Worm (Caenorhabditis elegans) whole organism, L4/young adult: Measurements from ENCODE around the gene K11D12.6.

Experiments used
- W03F9.2 ChIP-seq: fragments of 150-350 bp; optimal IDR thresholded peaks from 2 replicates; lab custom pipeline; 2014; ENCODE audit warnings: missing biosample characterization, missing genetic modification characterization
- dao-5 ChIP-seq: sonication (generic microtip); optimal IDR thresholded peaks from 2 replicates; lab custom pipeline; 2016; ENCODE audit warnings: missing genotype, missing genetic modification characterization, moderate library complexity, missing compliant biosample characterization
- him-1 ChIP-seq: sonication (generic microtip); optimal IDR thresholded peaks from 2 replicates; lab custom pipeline; 2016; ENCODE audit warnings: missing genotype, missing genetic modification reagents, missing genetic modification characterization, missing compliant biosample characterization

Gene K11D12.6

DNA sequence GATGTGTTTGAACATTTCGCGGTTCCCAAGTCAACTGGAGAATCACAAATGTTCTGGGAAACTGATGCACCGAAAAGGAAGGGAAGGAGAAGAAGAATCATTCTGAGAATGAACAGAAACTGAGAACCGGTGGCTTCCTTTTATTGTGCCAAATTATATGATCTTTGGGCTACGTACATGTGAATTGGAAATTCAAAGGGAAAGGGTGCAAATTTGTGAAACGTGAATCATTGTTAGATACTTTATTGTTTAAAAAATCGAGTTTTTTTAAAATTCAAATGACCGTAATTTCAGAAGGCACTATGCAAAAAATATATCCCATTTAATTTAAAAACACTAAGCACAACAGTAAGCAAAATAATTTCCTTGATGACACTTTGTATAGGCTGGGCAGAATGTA is at the start of gene K11D12.6:
Gene K11D12.6 (minus strand): TSS at position 101 of the 400 bp plus-strand sequence.
- TF ChIP-seq dao-5 (tag; lab: Kevin White, UChicago): no peak
- no peak for TF ChIP-seq W03F9.2 (tag; lab: Kevin White, UChicago)
- TF ChIP-seq him-1 (tag; lab: Kevin White, UChicago): no peak

DNA sequence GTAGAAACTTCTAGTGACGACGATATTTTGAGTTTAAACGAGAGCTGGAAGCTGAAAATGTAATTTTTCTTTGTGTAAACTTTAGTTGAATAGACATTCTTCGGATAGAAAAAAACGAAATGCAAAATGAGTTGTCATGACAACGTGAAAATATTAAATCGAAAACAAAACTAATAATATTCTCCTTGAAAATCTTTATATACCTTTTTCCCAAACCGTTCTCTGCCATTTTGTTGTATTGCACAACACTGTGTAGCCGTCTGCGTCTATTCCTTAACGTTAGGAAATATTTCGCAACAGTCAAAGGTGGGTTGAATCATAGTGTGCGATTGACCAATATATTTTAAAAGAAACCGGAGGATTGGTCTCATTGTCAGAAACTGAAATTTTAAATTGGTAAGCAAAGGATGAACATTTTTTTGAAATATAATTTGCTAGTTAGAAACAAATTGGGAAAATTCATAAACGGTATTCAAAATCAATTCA is 45.9 kb upstream of the K11D12.6 start, which contains the start of gene Y58A7A.3:
Gene Y58A7A.3 (minus strand): TSS at position 51 of the 486 bp plus-strand sequence.
- TF ChIP-seq W03F9.2 (tag; lab: Kevin White, UChicago): peak; percentile 68
- TF ChIP-seq dao-5 (tag; lab: Kevin White, UChicago): no peak

- TF ChIP-seq W03F9.2 (tag; lab: Kevin White, UChicago) (no peak), dao-5 (tag; lab: Kevin White, UChicago) (no peak), him-1 (tag; lab: Kevin White, UChicago) (no peak)
Observed at ce11 chrV:5072082-5072481, 37.1 kb upstream of the K11D12.6 start, which contains the start of gene Y58A7A.2. TSS of gene Y58A7A.2 (minus strand) at chrV:5072182.

ce11 chrV:5069440-5069839 is 34.5 kb upstream of the K11D12.6 start, which contains the start of gene Y58A7A.1:
TSS of gene Y58A7A.1 (minus strand) at chrV:5069540.
- no peak for TF ChIP-seq dao-5 (tag; lab: Kevin White, UChicago)
- TF ChIP-seq W03F9.2 (tag; lab: Kevin White, UChicago): no peak
- no peak for TF ChIP-seq him-1 (tag; lab: Kevin White, UChicago)

DNA sequence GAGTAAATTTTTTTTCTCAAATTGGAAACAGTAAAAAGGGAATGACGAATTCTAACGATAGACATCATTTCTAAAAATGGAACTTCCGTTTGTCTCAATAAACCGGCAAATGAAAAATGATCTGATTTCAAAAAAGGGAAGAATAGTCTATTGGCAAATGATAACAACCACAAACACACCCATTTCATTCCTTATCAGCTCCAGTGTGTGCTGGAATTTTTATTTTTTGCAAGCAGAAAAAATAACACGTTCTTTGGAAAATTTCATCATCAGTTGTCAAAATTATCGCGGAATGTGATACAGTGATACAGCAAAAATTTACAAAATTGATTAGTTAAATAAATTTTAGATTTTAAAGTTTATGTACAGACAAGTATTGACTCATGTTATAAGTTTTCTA is 32.4 kb upstream of the K11D12.6 start:
- no peak for TF ChIP-seq W03F9.2 (tag; lab: Kevin White, UChicago)
- TF ChIP-seq him-1 (tag; lab: Kevin White, UChicago): no peak
- TF ChIP-seq dao-5 (tag; lab: Kevin White, UChicago): no peak

DNA sequence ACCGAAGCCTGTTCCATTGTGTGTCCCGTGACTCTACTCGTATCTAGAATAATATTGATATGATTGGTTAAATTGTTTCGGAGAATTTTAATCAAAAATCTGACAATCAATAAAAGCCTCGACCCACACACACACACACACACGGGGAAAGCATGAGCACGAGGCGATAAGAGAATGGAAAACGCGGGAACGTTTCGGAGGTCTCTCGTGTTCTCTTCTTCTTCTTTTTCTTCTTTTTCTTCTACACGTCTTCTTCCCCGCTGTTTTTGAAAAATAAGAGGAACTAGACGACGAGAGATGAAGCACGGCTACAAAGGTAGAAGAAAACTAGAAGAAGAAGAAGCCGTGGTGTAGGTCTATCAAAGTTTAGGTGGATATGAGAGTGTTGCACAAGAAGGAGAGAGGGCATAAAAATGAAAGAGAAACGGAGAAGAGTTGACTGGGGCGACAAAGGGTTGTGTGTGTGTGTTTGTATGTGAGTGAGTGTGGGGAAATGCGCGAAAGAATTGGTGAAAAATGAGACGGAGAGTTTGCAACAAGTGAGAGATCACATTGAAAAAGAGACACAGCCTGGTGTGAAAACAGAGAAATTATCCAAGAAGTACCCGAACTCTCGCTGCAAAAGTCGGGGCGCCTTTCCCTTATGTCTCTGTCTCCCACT is 29.9 kb upstream of the K11D12.6 start, which contains the start of gene mlk-1:
Gene mlk-1 (minus strand): TSS at position 51 of the 661 bp plus-strand sequence.
- TF ChIP-seq him-1 (tag; lab: Kevin White, UChicago) (peak; percentile 37), dao-5 (tag; lab: Kevin White, UChicago) (no peak), W03F9.2 (tag; lab: Kevin White, UChicago) (no peak)

ce11 chrV:5053335-5053734 is 18.4 kb upstream of the K11D12.6 start, which contains the start of gene cwp-4:
TSS of gene cwp-4 (plus strand) at chrV:5053635.
- TF ChIP-seq dao-5 (tag; lab: Kevin White, UChicago) (no peak), W03F9.2 (tag; lab: Kevin White, UChicago) (no peak), him-1 (tag; lab: Kevin White, UChicago) (no peak)

- TF ChIP-seq W03F9.2 (tag; lab: Kevin White, UChicago) (no peak), dao-5 (tag; lab: Kevin White, UChicago) (no peak), him-1 (tag; lab: Kevin White, UChicago) (no peak)
Observed at ce11 chrV:5052233-5052632, 17.3 kb upstream of the K11D12.6 start, which contains the start of gene K11D12.12. TSS of gene K11D12.12 (plus strand) at chrV:5052261.

ce11 chrV:5050073-5050599 is 15.2 kb upstream of the K11D12.6 start:
- TF ChIP-seq W03F9.2 (tag; lab: Kevin White, UChicago) (no peak), dao-5 (tag; lab: Kevin White, UChicago) (no peak), him-1 (tag; lab: Kevin White, UChicago) (no peak)

DNA sequence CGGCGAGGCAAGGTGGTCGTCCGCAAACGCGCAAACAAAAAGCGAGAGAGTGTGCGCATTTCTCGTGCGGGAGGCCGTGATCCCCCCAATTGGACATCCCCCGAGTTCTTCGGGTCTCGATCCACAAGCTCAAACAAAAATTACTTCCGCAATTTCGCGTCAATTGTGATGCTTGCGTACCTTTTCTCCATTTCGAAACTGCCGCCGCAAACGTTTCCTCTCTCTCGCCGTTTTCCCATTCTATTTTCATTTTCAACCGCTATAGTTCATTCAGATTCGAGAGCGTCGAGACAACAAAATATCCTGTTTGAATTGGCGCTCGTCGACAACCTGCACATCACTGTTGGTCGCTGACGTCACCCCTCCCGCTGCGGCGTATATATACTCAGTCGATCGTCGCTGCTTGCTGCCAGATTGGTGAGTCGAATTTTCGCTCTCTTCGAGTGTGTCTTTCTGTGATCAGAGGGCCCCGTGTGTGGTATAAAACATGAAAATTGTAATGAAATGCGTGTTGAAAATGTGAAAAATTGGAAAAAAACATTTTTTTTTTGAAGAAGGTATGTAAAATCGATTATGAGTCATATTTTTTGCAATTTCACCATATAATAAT is 14.5 kb upstream of the K11D12.6 start, which contains the start of the genes pqn-51 and K11D12.14:
Gene pqn-51 (plus strand): TSS at position 275 of the 610 bp plus-strand sequence.
Gene K11D12.14 (plus strand): TSS at position 304 of the 610 bp plus-strand sequence.
- peak; percentile 0 for TF ChIP-seq W03F9.2 (tag; lab: Kevin White, UChicago)
- peak; percentile 80 for TF ChIP-seq him-1 (tag; lab: Kevin White, UChicago)
- TF ChIP-seq dao-5 (tag; lab: Kevin White, UChicago): no peak

- TF ChIP-seq W03F9.2 (tag; lab: Kevin White, UChicago) (no peak), him-1 (tag; lab: Kevin White, UChicago) (no peak)
Observed at ce11 chrV:5046558-5046957, 11.6 kb upstream of the K11D12.6 start.

- no peak for TF ChIP-seq dao-5 (tag; lab: Kevin White, UChicago)
- TF ChIP-seq W03F9.2 (tag; lab: Kevin White, UChicago): no peak
- TF ChIP-seq him-1 (tag; lab: Kevin White, UChicago): no peak
Observed at ce11 chrV:5046103-5046502, 11.1 kb upstream of the K11D12.6 start, which contains the start of gene exc-14. TSS of gene exc-14 (minus strand) at chrV:5046203.

- TF ChIP-seq him-1 (tag; lab: Kevin White, UChicago) (no peak), dao-5 (tag; lab: Kevin White, UChicago) (no peak), W03F9.2 (tag; lab: Kevin White, UChicago) (no peak)
Observed at ce11 chrV:5040925-5041324, 6.0 kb upstream of the K11D12.6 start, which contains the start of gene K11D12.8. TSS of gene K11D12.8 (minus strand) at chrV:5041001.
